Worm (Caenorhabditis elegans): ENCODE data around the gene flh-2.

The flh-2 gene

ce11 chrIII:4924134-4924533 lies 27.8 kb upstream of the flh-2 start:
- TF ChIP-seq mdl-1 (tag; optimal IDR thresholded peaks at IDR 0.05) (no peak), isw-1 (GFP tag; IDR thresholded peaks at IDR 0.05) (no peak), dsc-1 (tag; optimal IDR thresholded peaks at IDR 0.05) (no peak), nhr-90 (tag; optimal IDR thresholded peaks at IDR 0.05; ENCODE audit: poor library complexity) (no peak), ceh-82 (tag; optimal IDR thresholded peaks at IDR 0.05) (no peak), grh-1 (GFP tag; IDR thresholded peaks at IDR 0.05) (no peak), pqm-1 (tag; optimal IDR thresholded peaks at IDR 0.05) (no peak), vab-15 (tag; optimal IDR thresholded peaks at IDR 0.05) (no peak), lin-35 (GFP tag; optimal IDR thresholded peaks at IDR 0.05) (no peak), lin-14 (GFP tag; optimal IDR thresholded peaks at IDR 0.05) (no peak), aha-1 (tag; optimal IDR thresholded peaks at IDR 0.05) (no peak), nhr-19 (GFP tag; conservative IDR thresholded peaks at IDR 0.05) (no peak), ceh-63 (GFP tag; optimal IDR thresholded peaks at IDR 0.05) (no peak), lin-39 (tag; optimal IDR thresholded peaks at IDR 0.05) (no peak), ceh-90 (tag; optimal IDR thresholded peaks at IDR 0.05) (no peak), pag-3 (tag; optimal IDR thresholded peaks at IDR 0.05; ENCODE audit: borderline replicate concordance, insufficient read depth) (no peak), elt-2 (tag; optimal IDR thresholded peaks at IDR 0.05) (no peak), ceh-8 (GFP tag; optimal IDR thresholded peaks at IDR 0.05) (no peak)

ce11 chrIII:4930154-4930679 lies 21.7 kb upstream of the flh-2 start, which contains the start of gene set-2:
Gene set-2, minus strand, starts transcription at chrIII:4930204.
- TF ChIP-seq tlp-1 (tag; optimal IDR thresholded peaks at IDR 0.05) (no peak), Y116A8C.19 (tag; optimal IDR thresholded peaks at IDR 0.05; ENCODE audit: borderline replicate concordance) (peak; percentile 28), ztf-11 (tag; optimal IDR thresholded peaks at IDR 0.05) (peak in 1 of 2 experiments; percentile 88), sptf-1 (tag; optimal IDR thresholded peaks at IDR 0.05) (no peak), C04F5.9 (tag; optimal IDR thresholded peaks at IDR 0.05) (peak; percentile 47), C16A3.4 (tag; optimal IDR thresholded peaks at IDR 0.05) (peak; percentile 22), lin-13 (GFP tag; optimal IDR thresholded peaks at IDR 0.05) (peak; percentile 39), nhr-85 (tag) (peak; percentile 87), unc-86 (tag; optimal IDR thresholded peaks at IDR 0.05) (peak; percentile 25), vab-15 (tag; optimal IDR thresholded peaks at IDR 0.05) (no peak), nhr-20 (tag; optimal IDR thresholded peaks at IDR 0.05) (peak; percentile 65), lir-3 (tag; optimal IDR thresholded peaks at IDR 0.05; ENCODE audit: poor library complexity) (peak; percentile 93), nhr-76 (tag; optimal IDR thresholded peaks at IDR 0.05) (no peak), fkh-4 (tag; optimal IDR thresholded peaks at IDR 0.05; ENCODE audit: borderline replicate concordance) (peak; percentile 79), aly-2 (tag; optimal IDR thresholded peaks at IDR 0.05) (peak; percentile 44), mdl-1 (tag; optimal IDR thresholded peaks at IDR 0.05) (no peak), nhr-19 (GFP tag; conservative IDR thresholded peaks at IDR 0.05) (peak; percentile 76), lin-15B (tag; optimal IDR thresholded peaks at IDR 0.05) (peak; percentile 73), lin-39 (tag; optimal IDR thresholded peaks at IDR 0.05) (no peak), nhr-12 (tag; optimal IDR thresholded peaks at IDR 0.05) (no peak), ceh-90 (tag; optimal IDR thresholded peaks at IDR 0.05) (peak; percentile 91), lin-14 (GFP tag; optimal IDR thresholded peaks at IDR 0.05) (peak; percentile 63), sup-37 (GFP tag; optimal IDR thresholded peaks at IDR 0.05) (no peak), pag-3 (tag; optimal IDR thresholded peaks at IDR 0.05; ENCODE audit: borderline replicate concordance, insufficient read depth) (no peak), grh-1 (GFP tag; IDR thresholded peaks at IDR 0.05) (no peak), nhr-77 (tag; optimal IDR thresholded peaks at IDR 0.05) (peak; percentile 30), zip-4 (GFP tag; optimal IDR thresholded peaks at IDR 0.05) (no peak), blmp-1 (tag; optimal IDR thresholded peaks at IDR 0.05) (peak; percentile 44), rnt-1 (tag; optimal IDR thresholded peaks at IDR 0.05) (peak; percentile 97), mab-9 (GFP tag; IDR thresholded peaks at IDR 0.05) (no peak), lin-35 (GFP tag; optimal IDR thresholded peaks at IDR 0.05) (peak; percentile 95 to 96), ceh-82 (tag; optimal IDR thresholded peaks at IDR 0.05) (peak; percentile 16 to 44 (median 27)), hlh-4 (tag; optimal IDR thresholded peaks at IDR 0.05) (no peak), zag-1 (tag; optimal IDR thresholded peaks at IDR 0.05) (no peak), nhr-84 (tag; optimal IDR thresholded peaks at IDR 0.05) (no peak), unc-98 (GFP tag; IDR thresholded peaks at IDR 0.05) (peak; percentile 81), egl-27 (tag; optimal IDR thresholded peaks at IDR 0.05) (no peak), ceh-8 (GFP tag; optimal IDR thresholded peaks at IDR 0.05) (no peak), elt-2 (tag; optimal IDR thresholded peaks at IDR 0.05) (peak; percentile 1), fos-1 (tag; optimal IDR thresholded peaks at IDR 0.05) (no peak), pax-3 (tag; optimal IDR thresholded peaks at IDR 0.05) (peak; percentile 78), fkh-10 (GFP tag; optimal IDR thresholded peaks at IDR 0.05) (no peak)

Measured in whole organism, L1 larva.